Worm (Caenorhabditis elegans) whole organism, L2 larva: Measurements from ENCODE around the gene lin-54.

Source experiments
- alr-1 ChIP-seq: fragments of 150-350 bp; optimal IDR thresholded peaks from 2 replicates; lab custom pipeline; 2014; ENCODE audit warnings: missing biosample characterization, missing genetic modification characterization
- ama-1 ChIP-seq: fragments of 150-350 bp; optimal IDR thresholded peaks from 2 replicates; lab custom pipeline; 2018; ENCODE audit warnings: inconsistent platforms
- fos-1 ChIP-seq: fragments of 150-350 bp; optimal IDR thresholded peaks from 2 replicates; lab custom pipeline; 2014; ENCODE audit warnings: missing biosample characterization, missing genetic modification characterization
- ztf-11 ChIP-seq: sonication (generic microtip); optimal IDR thresholded peaks from 2 replicates; lab custom pipeline; 2017; ENCODE audit warnings: missing biosample characterization, missing genetic modification characterization

DNA sequence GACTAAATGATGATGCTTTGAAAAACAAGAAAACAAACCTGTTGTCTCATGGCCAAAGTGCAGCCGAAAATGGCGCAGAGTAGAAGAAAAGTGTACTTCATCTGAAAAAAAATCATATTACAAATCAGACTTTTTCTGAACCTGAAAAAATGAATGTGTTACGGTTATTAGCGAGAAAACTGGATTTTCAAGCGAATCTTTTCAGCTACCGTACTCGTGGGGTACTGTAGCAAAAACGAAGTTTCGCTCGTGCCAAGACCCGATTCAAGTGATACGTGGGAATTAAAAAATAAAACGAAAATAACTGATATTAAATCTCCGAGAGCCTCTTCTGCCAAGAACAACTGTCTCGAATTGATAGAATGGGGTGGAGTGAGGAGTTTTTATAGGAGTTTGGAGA, 11.4 kb downstream of the lin-54 start, which contains the start of gene ttr-51:
- TF ChIP-seq ama-1 (lab: Kevin White, UChicago) (no peak), fos-1 (tag; lab: Kevin White, UChicago) (no peak), alr-1 (tag; lab: Kevin White, UChicago) (no peak), ztf-11 (tag; lab: Kevin White, UChicago) (no peak)
